Fruit fly (Drosophila melanogaster) whole organism, adult: ENCODE results near the gene CG5026.

Experiments used
- CG14711 ChIP-seq: fragments of 200-800 bp; sonication (Bioruptor generic); optimal IDR thresholded peaks from 2 replicates; lab custom pipeline; 2018; ENCODE audit warnings: missing biosample characterization, mild to moderate bottlenecking, missing genetic modification characterization, moderate library complexity
- CG1620 ChIP-seq: fragments of 200-800 bp; sonication (Bioruptor generic); optimal IDR thresholded peaks from 2 replicates; lab custom pipeline; 2016; ENCODE audit warnings: missing biosample characterization, missing genetic modification characterization
- CG33017 ChIP-seq: fragments of 200-800 bp; sonication (Bioruptor generic); optimal IDR thresholded peaks from 2 replicates; lab custom pipeline; 2018; ENCODE audit warnings: missing biosample characterization, mild to moderate bottlenecking, missing genetic modification characterization, moderate library complexity
- CG5204 ChIP-seq: fragments of 200-800 bp; sonication (Bioruptor generic); optimal IDR thresholded peaks from 2 replicates; lab custom pipeline; 2016; ENCODE audit warnings: missing biosample characterization, missing genetic modification characterization
- Crg-1 ChIP-seq: fragments of 200-800 bp; sonication (Bioruptor generic); optimal IDR thresholded peaks from 2 replicates; lab custom pipeline; 2016; ENCODE audit warnings: missing biosample characterization, missing genetic modification characterization
- Hr96 ChIP-seq: fragments of 200-800 bp; sonication (Bioruptor generic); optimal IDR thresholded peaks from 2 replicates; lab custom pipeline; 2016; ENCODE audit warnings: missing biosample characterization, missing genetic modification characterization
- Mnt ChIP-seq: fragments of 200-800 bp; sonication (Bioruptor generic); optimal IDR thresholded peaks from 2 replicates; lab custom pipeline; 2016; ENCODE audit warnings: missing biosample characterization, mild to moderate bottlenecking, missing genetic modification characterization
- bab1 ChIP-seq: fragments of 200-800 bp; sonication (Bioruptor generic); optimal IDR thresholded peaks from 3 replicates; lab custom pipeline; 2019; ENCODE audit warnings: missing biosample characterization, mild to moderate bottlenecking, missing genetic modification characterization, moderate library complexity
- cic ChIP-seq: fragments of 200-800 bp; sonication (Bioruptor generic); optimal IDR thresholded peaks from 2 replicates; lab custom pipeline; 2017; ENCODE audit warnings: missing biosample characterization, mild to moderate bottlenecking, missing genetic modification characterization, moderate library complexity
- cnc ChIP-seq, 2 experiments: fragments of >200 bp; optimal IDR thresholded peaks; 2 replicates each; lab custom pipeline; 2017
- toe ChIP-seq: fragments of 200-800 bp; sonication (Bioruptor generic); optimal IDR thresholded peaks from 2 replicates; lab custom pipeline; 2016; ENCODE audit warnings: missing biosample characterization, missing genetic modification characterization

DNA sequence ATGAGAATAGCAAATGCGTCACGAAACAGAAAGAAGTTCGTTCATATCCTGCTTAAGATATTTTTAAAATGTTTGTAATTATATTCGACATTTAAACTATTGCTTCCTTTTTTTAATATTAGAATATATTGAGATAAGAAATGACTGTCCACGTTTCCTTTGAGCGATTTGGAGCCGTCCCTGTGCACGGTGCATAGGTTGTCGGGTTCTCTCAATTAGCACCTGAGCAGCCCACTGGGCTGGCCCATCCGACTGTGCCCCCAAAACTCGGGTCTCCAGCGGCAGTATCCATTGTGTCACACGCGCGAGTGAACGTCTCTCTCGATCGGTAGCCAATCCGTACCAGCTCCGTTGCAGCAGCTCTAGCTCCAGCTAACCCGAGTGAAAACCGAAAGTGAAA lies 9.8 kb upstream of the CG5026 start, which contains the start of gene CG13313:
- TF ChIP-seq Hr96 = no peak
- TF ChIP-seq toe (GFP tag; lab: Kevin White, UChicago) = no peak
- TF ChIP-seq Mnt = no peak
- TF ChIP-seq bab1 (GFP tag; lab: Kevin White, UChicago) = no peak
- TF ChIP-seq CG5204 = no peak
- no peak for TF ChIP-seq Crg-1 (GFP tag; lab: Kevin White, UChicago)
- TF ChIP-seq cic (GFP tag; lab: Kevin White, UChicago) = no peak
- no peak for TF ChIP-seq CG1620 (GFP tag; lab: Kevin White, UChicago)
- no peak for TF ChIP-seq CG33017
- no peak for TF ChIP-seq cnc (optimal IDR thresholded peaks at IDR 0.05; lab: Kevin White, UChicago)
- TF ChIP-seq CG14711 = no peak
